Fruit fly (Drosophila melanogaster) whole organism, embryonic: ENCODE data around the gene Nepl18.

Source experiments
- Antp ChIP-seq: fragments of 200-800 bp; sonication (Bioruptor generic); optimal IDR thresholded peaks from 3 replicates; lab custom pipeline; 2016; ENCODE audit warnings: missing biosample characterization, missing genetic modification characterization
- CG10147 ChIP-seq: fragments of 200-800 bp; sonication (Bioruptor generic); optimal IDR thresholded peaks from 2 replicates; lab custom pipeline; 2019; ENCODE audit warnings: missing biosample characterization, mild to moderate bottlenecking, missing genetic modification characterization, moderate library complexity
- CG10431 ChIP-seq: fragments of 200-800 bp; sonication (Bioruptor generic); optimal IDR thresholded peaks from 3 replicates; lab custom pipeline; 2018; ENCODE audit warnings: missing biosample characterization, mild to moderate bottlenecking, missing genetic modification characterization
- CG10543 ChIP-seq: fragments of 200-800 bp; sonication (Bioruptor generic); optimal IDR thresholded peaks from 3 replicates; lab custom pipeline; 2017; ENCODE audit warnings: missing biosample characterization, mild to moderate bottlenecking, missing genetic modification characterization, moderate library complexity
- CG12071 ChIP-seq: fragments of 200-800 bp; sonication (Bioruptor generic); optimal IDR thresholded peaks from 3 replicates; lab custom pipeline; 2018; ENCODE audit warnings: missing biosample characterization, mild to moderate bottlenecking, missing genetic modification characterization
- CG1233 ChIP-seq: fragments of 200-800 bp; sonication (Bioruptor generic); optimal IDR thresholded peaks from 4 replicates; lab custom pipeline; 2018; ENCODE audit warnings: missing biosample characterization, mild to moderate bottlenecking, missing genetic modification characterization
- CG12391 ChIP-seq: fragments of 200-800 bp; sonication (Bioruptor generic); optimal IDR thresholded peaks from 3 replicates; lab custom pipeline; 2018; ENCODE audit warnings: missing biosample characterization, mild to moderate bottlenecking, missing genetic modification characterization, moderate library complexity
- CG1602 ChIP-seq: fragments of 200-800 bp; sonication (Bioruptor generic); optimal IDR thresholded peaks from 3 replicates; lab custom pipeline; 2016; ENCODE audit warnings: missing biosample characterization, missing genetic modification characterization
- CG17829 ChIP-seq: fragments of 200-800 bp; optimal IDR thresholded peaks from 2 replicates; lab custom pipeline; 2019; ENCODE audit warnings: missing biosample characterization, mild to moderate bottlenecking, missing genetic modification characterization, moderate library complexity
- CG1792 ChIP-seq: fragments of 200-800 bp; sonication (Bioruptor generic); optimal IDR thresholded peaks from 2 replicates; lab custom pipeline; 2016; ENCODE audit warnings: missing biosample characterization, missing genetic modification characterization
- CG2712 ChIP-seq: fragments of 200-800 bp; optimal IDR thresholded peaks from 3 replicates; lab custom pipeline; 2019; ENCODE audit warnings: missing biosample characterization, mild to moderate bottlenecking, missing genetic modification characterization, moderate library complexity
- CG4404 ChIP-seq: fragments of 200-800 bp; sonication (Bioruptor generic); IDR thresholded peaks from 2 replicates; pipeline ENCODE4 v1.3.6; 2022; ENCODE audit warnings: missing biosample characterization, missing genetic modification characterization
- CG6254 ChIP-seq: fragments of 200-800 bp; sonication (Bioruptor generic); optimal IDR thresholded peaks from 3 replicates; lab custom pipeline; 2017; ENCODE audit warnings: mild to moderate bottlenecking, missing biosample characterization, missing genetic modification reagents, missing genetic modification characterization
- CG6683 ChIP-seq: fragments of 200-800 bp; sonication (Bioruptor generic); optimal IDR thresholded peaks from 2 replicates; lab custom pipeline; 2017; ENCODE audit warnings: missing biosample characterization, mild to moderate bottlenecking, missing genetic modification characterization, missing genetic modification reagents
- CkIIα-i1 ChIP-seq: fragments of 200-800 bp; sonication (Bioruptor generic); IDR thresholded peaks from 2 replicates; pipeline ENCODE4 v1.3.6; 2022; ENCODE audit warnings: missing biosample characterization, missing genetic modification characterization
- D19A ChIP-seq: fragments of 200-800 bp; optimal IDR thresholded peaks from 3 replicates; lab custom pipeline; 2019; ENCODE audit warnings: missing biosample characterization, mild to moderate bottlenecking, missing genetic modification characterization, moderate library complexity
- Dbx ChIP-seq: fragments of 200-800 bp; sonication (Bioruptor generic); IDR thresholded peaks from 3 replicates; pipeline ENCODE4 v1.3.6; 2022; ENCODE audit warnings: missing biosample characterization, missing genetic modification characterization
- Drgx ChIP-seq: fragments of 200-800 bp; sonication (Bioruptor generic); IDR thresholded peaks from 2 replicates; pipeline ENCODE4 v1.3.6; 2022; ENCODE audit warnings: missing biosample characterization, missing genetic modification characterization
- Ets65A ChIP-seq: fragments of 200-800 bp; sonication (Bioruptor generic); peaks from one replicate; lab custom pipeline; 2016; ENCODE audit warnings: missing biosample characterization, missing genetic modification characterization
- GATAe ChIP-seq: fragments of 200-800 bp; sonication (Bioruptor generic); conservative IDR thresholded peaks from 2 replicates; pipeline ENCODE4 v1.3.6; 2022; ENCODE audit warnings: missing biosample characterization, missing genetic modification characterization
- HmgZ ChIP-seq: fragments of 200-800 bp; sonication (Bioruptor generic); optimal IDR thresholded peaks from 2 replicates; lab custom pipeline; 2018; ENCODE audit warnings: missing biosample characterization, mild to moderate bottlenecking, missing genetic modification characterization
- Hr78 ChIP-seq, 2 experiments: fragments of 200-800 bp in 1 of 2; fragments of >200 bp in 1 of 2; sonication (Bioruptor generic) in 1 of 2; optimal IDR thresholded peaks; 2 replicates each; lab custom pipeline; 2017 to 2019; ENCODE audit warnings: missing biosample characterization in 2 of 2, missing genetic modification characterization in 2 of 2, mild to moderate bottlenecking in 1 of 2, moderate library complexity in 1 of 2
- Hsf ChIP-seq: fragments of 200-800 bp; sonication (Bioruptor generic); optimal IDR thresholded peaks from 3 replicates; lab custom pipeline; 2016; ENCODE audit warnings: missing biosample characterization, missing genetic modification characterization
- Med ChIP-seq: fragments of 200-800 bp; sonication (Bioruptor generic); peaks from one replicate; lab custom pipeline; 2016; ENCODE audit warnings: missing biosample characterization, missing genetic modification characterization, mild to moderate bottlenecking, inconsistent platforms, moderate library complexity
- Pdp1 ChIP-seq, 2 experiments: fragments of 200-800 bp; sonication (Bioruptor generic); optimal IDR thresholded peaks; 3 replicates each; lab custom pipeline; 2016; ENCODE audit warnings: missing biosample characterization in 2 of 2, missing genetic modification characterization in 2 of 2, mild to moderate bottlenecking in 1 of 2, moderate library complexity in 1 of 2
- Rfx ChIP-seq: fragments of 200-800 bp; sonication (Bioruptor generic); IDR thresholded peaks from 2 replicates; pipeline ENCODE4 v1.3.6; 2022; ENCODE audit warnings: missing biosample characterization, missing genetic modification characterization
- Rx ChIP-seq: fragments of 200-800 bp; sonication (Bioruptor generic); IDR thresholded peaks from 2 replicates; pipeline ENCODE4 v1.3.6; 2022; ENCODE audit warnings: missing biosample characterization, missing genetic modification characterization
- YL-1 ChIP-seq: fragments of 200-800 bp; sonication (Bioruptor generic); optimal IDR thresholded peaks from 3 replicates; lab custom pipeline; 2017; ENCODE audit warnings: missing biosample characterization, mild to moderate bottlenecking, missing genetic modification characterization
- ac ChIP-seq: fragments of 200-800 bp; sonication (Bioruptor generic); optimal IDR thresholded peaks from 3 replicates; lab custom pipeline; 2017; ENCODE audit warnings: missing biosample characterization, mild to moderate bottlenecking, missing genetic modification characterization
- br ChIP-seq: fragments of >200 bp; optimal IDR thresholded peaks from 2 replicates; lab custom pipeline; 2017
- chinmo ChIP-seq: fragments of 200-800 bp; sonication (Bioruptor generic); IDR thresholded peaks from 4 replicates; pipeline ENCODE4 v1.3.6; 2022; ENCODE audit warnings: missing biosample characterization, missing genetic modification characterization; ENCODE audit not compliant: partially characterized antibody
- chm ChIP-seq: fragments of 200-800 bp; sonication (Bioruptor generic); IDR thresholded peaks from 2 replicates; pipeline ENCODE4 v1.3.6; 2022; ENCODE audit warnings: missing biosample characterization, missing genetic modification characterization
- crol ChIP-seq: fragments of 200-800 bp; sonication (Bioruptor generic); IDR thresholded peaks from 2 replicates; pipeline ENCODE4 v1.3.6; 2022; ENCODE audit warnings: missing biosample characterization, missing genetic modification characterization
- exex ChIP-seq: fragments of 200-800 bp; sonication (Bioruptor generic); optimal IDR thresholded peaks from 4 replicates; lab custom pipeline; 2018; ENCODE audit warnings: missing biosample characterization, mild to moderate bottlenecking, missing genetic modification characterization, moderate library complexity
- fru ChIP-seq: fragments of >200 bp; optimal IDR thresholded peaks from 2 replicates; lab custom pipeline; 2017
- grau ChIP-seq: fragments of 200-800 bp; optimal IDR thresholded peaks from 3 replicates; lab custom pipeline; 2019; ENCODE audit warnings: missing biosample characterization, mild to moderate bottlenecking, missing genetic modification characterization, moderate library complexity
- grn ChIP-seq: fragments of 200-800 bp; sonication (Bioruptor generic); optimal IDR thresholded peaks from 3 replicates; lab custom pipeline; 2017; ENCODE audit warnings: missing biosample characterization, missing genetic modification characterization
- ind ChIP-seq: fragments of 200-800 bp; sonication (Bioruptor generic); optimal IDR thresholded peaks from 3 replicates; lab custom pipeline; 2016; ENCODE audit warnings: missing biosample characterization, missing genetic modification characterization
- mam ChIP-seq: fragments of 200-800 bp; sonication (Bioruptor generic); optimal IDR thresholded peaks from 3 replicates; lab custom pipeline; 2016; ENCODE audit warnings: missing biosample characterization, missing genetic modification characterization
- mirr ChIP-seq: fragments of 200-800 bp; sonication (Bioruptor generic); optimal IDR thresholded peaks from 3 replicates; lab custom pipeline; 2018; ENCODE audit warnings: missing biosample characterization, mild to moderate bottlenecking, missing genetic modification characterization
- nau ChIP-seq: fragments of 200-800 bp; sonication (Bioruptor generic); optimal IDR thresholded peaks from 3 replicates; lab custom pipeline; 2017; ENCODE audit warnings: missing biosample characterization, mild to moderate bottlenecking, missing genetic modification characterization, missing genetic modification reagents
- pros ChIP-seq: fragments of 200-800 bp; sonication (Bioruptor generic); optimal IDR thresholded peaks from 3 replicates; lab custom pipeline; 2019; ENCODE audit warnings: missing biosample characterization, mild to moderate bottlenecking, missing genetic modification characterization, moderate library complexity
- sd ChIP-seq: fragments of 200-800 bp; sonication (Bioruptor generic); optimal IDR thresholded peaks from 3 replicates; lab custom pipeline; 2018; ENCODE audit warnings: missing biosample characterization, mild to moderate bottlenecking, missing genetic modification characterization, moderate library complexity
- sim ChIP-seq: fragments of 200-800 bp; sonication (Bioruptor generic); IDR thresholded peaks from 2 replicates; pipeline ENCODE4 v1.3.6; 2022; ENCODE audit warnings: missing biosample characterization, missing genetic modification characterization
- sug ChIP-seq: fragments of 200-800 bp; optimal IDR thresholded peaks from 2 replicates; lab custom pipeline; 2019; ENCODE audit warnings: missing biosample characterization, mild to moderate bottlenecking, missing genetic modification characterization, moderate library complexity
- tgo ChIP-seq: fragments of 200-800 bp; sonication (Bioruptor generic); IDR thresholded peaks from 3 replicates; pipeline ENCODE4 v1.3.6; 2022; ENCODE audit warnings: missing biosample characterization, missing genetic modification characterization
- ttk ChIP-seq: fragments of 200-800 bp; sonication (Bioruptor generic); IDR thresholded peaks from 2 replicates; pipeline ENCODE4 v2.1.2; 2022; ENCODE audit warnings: missing biosample characterization, missing genetic modification characterization
- vnd ChIP-seq: fragments of 200-800 bp; sonication (Bioruptor generic); IDR thresholded peaks from 3 replicates; pipeline ENCODE4 v1.3.6; 2022; ENCODE audit warnings: missing biosample characterization, missing genetic modification characterization; ENCODE audit not compliant: partially characterized antibody
- z ChIP-seq: fragments of 200-800 bp; sonication (Bioruptor generic); IDR thresholded peaks from 3 replicates; pipeline ENCODE4 v1.3.6; 2022; ENCODE audit warnings: missing biosample characterization, missing genetic modification characterization

Gene Nepl18

dm6 chr3R:28898921-28899545, 23.6 kb downstream of the Nepl18 start (continued):
- TF ChIP-seq fru (lab: Kevin White, UChicago) (no peak), tgo (GFP tag; lab: Robert Waterston, UW) (no peak), ttk (0 out of 2 replicates have a peak, but pooled peaks have one; percentile 20), Dbx (GFP tag; lab: Robert Waterston, UW) (no peak), CG10147 (GFP tag; lab: Kevin White, UChicago) (no peak), nau (no peak), CG2712 (no peak), CG12071 (GFP tag; lab: Kevin White, UChicago) (no peak), Rfx (GFP tag; lab: Robert Waterston, UW) (no peak), GATAe (GFP tag; lab: Robert Waterston, UW) (peak; percentile 58; the same call in 1 of the 2 replicates), Drgx (GFP tag; lab: Robert Waterston, UW) (no peak), br (lab: Kevin White, UChicago) (no peak), CG6683 (GFP tag; lab: Kevin White, UChicago) (no peak), ind (no peak), sim (no peak), D19A (tag; lab: Kevin White, UChicago) (no peak), Rx (GFP tag; lab: Robert Waterston, UW) (no peak), mirr (GFP tag; lab: Kevin White, UChicago) (peak; percentile 79), CkIIα-i1 (GFP tag; lab: Robert Waterston, UW) (no peak), sd (tag; lab: Kevin White, UChicago) (peak; percentile 91), CG10543 (GFP tag; lab: Kevin White, UChicago) (no peak), mam (no peak), vnd (GFP tag; lab: Robert Waterston, UW) (no peak), Hsf (GFP tag; lab: Kevin White, UChicago) (no peak), CG4404 (no peak), CG1792 (GFP tag; lab: Kevin White, UChicago) (no peak)

dm6 chr3R:28901468-28902163, 26.2 kb downstream of the Nepl18 start:
- no peak for TF ChIP-seq CG1602 (GFP tag; lab: Kevin White, UChicago)
- peak; percentile 56; the same call in 1 of the 4 replicates for TF ChIP-seq chinmo
- peak; percentile 69 for TF ChIP-seq CG10431 (GFP tag; lab: Kevin White, UChicago)
- TF ChIP-seq HmgZ (tag; lab: Kevin White, UChicago) = no peak
- TF ChIP-seq Pdp1 (GFP tag; optimal IDR thresholded peaks at IDR 0.05; lab: Kevin White, UChicago) = peak in 1 of 2 experiments; percentile 93
- TF ChIP-seq z (GFP tag; lab: Robert Waterston, UW) = peak; percentile 79
- no peak for TF ChIP-seq CG6254
- peak; percentile 35 for TF ChIP-seq sug (tag; lab: Kevin White, UChicago)
- TF ChIP-seq YL-1 (GFP tag; lab: Kevin White, UChicago) = no peak
- peak; percentile 63; the same call in 1 of the 2 replicates for TF ChIP-seq crol (GFP tag; lab: Robert Waterston, UW)
- peak in 1 of 2 experiments; percentile 1 for TF ChIP-seq Hr78 (GFP tag; optimal IDR thresholded peaks at IDR 0.05; lab: Kevin White, UChicago)
- no peak for TF ChIP-seq CG1233 (GFP tag; lab: Kevin White, UChicago)
- TF ChIP-seq grn = peak; percentile 97
- no peak for TF ChIP-seq CG12391 (tag; lab: Kevin White, UChicago)
- TF ChIP-seq exex (tag; lab: Kevin White, UChicago) = peak; percentile 77
- peak; percentile 22; the same call in 1 of the 2 replicates for TF ChIP-seq chm (GFP tag; lab: Robert Waterston, UW)
- peak; percentile 34 for TF ChIP-seq grau (tag; lab: Kevin White, UChicago)
- no peak for TF ChIP-seq CG17829 (tag; lab: Kevin White, UChicago)
- peak; percentile 71 for TF ChIP-seq Ets65A (GFP tag; lab: Kevin White, UChicago)
- peak; percentile 57 for TF ChIP-seq mirr (GFP tag; lab: Kevin White, UChicago)
- no peak for TF ChIP-seq Antp
- TF ChIP-seq vnd (GFP tag; lab: Robert Waterston, UW) = peak; percentile 58; the same call in 1 of the 3 replicates
- no peak for TF ChIP-seq pros (GFP tag; lab: Kevin White, UChicago)
- TF ChIP-seq ac (GFP tag; lab: Kevin White, UChicago) = no peak
- TF ChIP-seq Med (GFP tag; lab: Kevin White, UChicago) = peak; percentile 6
